Worm (Caenorhabditis elegans) whole organism, L1 larva: ENCODE results near the gene K10C2.12.

Experiments used
- C34B4.2 ChIP-seq: sonication (generic microtip); optimal IDR thresholded peaks from 2 replicates; lab custom pipeline; 2017; ENCODE audit warnings: mild to moderate bottlenecking, missing genetic modification characterization, missing compliant biosample characterization
- F16B12.6 ChIP-seq: fragments of 150-350 bp; optimal IDR thresholded peaks from 2 replicates; lab custom pipeline; 2014; ENCODE audit warnings: missing biosample characterization, missing genetic modification characterization
- Y116A8C.19 ChIP-seq: sonication (generic microtip); optimal IDR thresholded peaks from 2 replicates; lab custom pipeline; 2016; ENCODE audit warnings: missing compliant biosample characterization, missing genetic modification characterization, borderline replicate concordance
- ama-1 ChIP-seq: fragments of 150-350 bp; optimal IDR thresholded peaks from 2 replicates; lab custom pipeline; 2014
- blmp-1 ChIP-seq: fragments of 150-350 bp; optimal IDR thresholded peaks from 2 replicates; lab custom pipeline; 2014; ENCODE audit warnings: missing biosample characterization, missing genetic modification characterization
- ceh-63 ChIP-seq: fragments of 200-800 bp; sonication (Bioruptor generic); optimal IDR thresholded peaks from 2 replicates; lab custom pipeline; 2018; ENCODE audit warnings: mild to moderate bottlenecking, missing genetic modification characterization, missing compliant biosample characterization
- dsc-1 ChIP-seq: sonication (generic microtip); optimal IDR thresholded peaks from 2 replicates; lab custom pipeline; 2016; ENCODE audit warnings: mild to moderate bottlenecking, missing genetic modification characterization, missing compliant biosample characterization
- efl-1 ChIP-seq, 4 experiments: fragments of 150-350 bp; optimal IDR thresholded peaks in 3 of 4; peaks in 1 of 4; 1 replicate in 1 of 4; 2 replicates in 3 of 4; lab custom pipeline; 2014; ENCODE audit warnings: missing biosample characterization in 2 of 4, missing genetic modification characterization in 2 of 4, missing genetic modification reagents in 2 of 4
- elt-2 ChIP-seq: sonication (generic microtip); optimal IDR thresholded peaks from 2 replicates; lab custom pipeline; 2016; ENCODE audit warnings: missing genetic modification characterization, mild to moderate bottlenecking, inconsistent platforms, missing compliant biosample characterization, missing genetic modification reagents
- fkh-10 ChIP-seq: sonication (generic microtip); optimal IDR thresholded peaks from 2 replicates; lab custom pipeline; 2017; ENCODE audit warnings: missing biosample characterization, missing genetic modification reagents, missing genetic modification characterization
- fkh-4 ChIP-seq: sonication (generic microtip); optimal IDR thresholded peaks from 2 replicates; lab custom pipeline; 2016; ENCODE audit warnings: missing compliant biosample characterization, missing genetic modification characterization, borderline replicate concordance
- fos-1 ChIP-seq: fragments of 150-350 bp; optimal IDR thresholded peaks from 2 replicates; lab custom pipeline; 2014; ENCODE audit warnings: missing biosample characterization, missing genetic modification characterization
- grh-1 ChIP-seq: fragments of 200-800 bp; sonication (Bioruptor generic); IDR thresholded peaks from 2 replicates; pipeline ENCODE4 v1.3.6; 2022; ENCODE audit warnings: missing genetic modification reagents, missing genetic modification characterization, missing compliant biosample characterization
- hlh-17 ChIP-seq: fragments of 200-800 bp; sonication (Bioruptor generic); optimal IDR thresholded peaks from 2 replicates; lab custom pipeline; 2018; ENCODE audit warnings: missing genetic modification characterization, mild to moderate bottlenecking, missing compliant biosample characterization, moderate library complexity, borderline replicate concordance
- hlh-4 ChIP-seq: sonication (generic microtip); optimal IDR thresholded peaks from 2 replicates; lab custom pipeline; 2016; ENCODE audit warnings: mild to moderate bottlenecking, missing genetic modification characterization, missing compliant biosample characterization
- irx-1 ChIP-seq: sonication (generic microtip); optimal IDR thresholded peaks from 2 replicates; lab custom pipeline; 2016; ENCODE audit warnings: missing genetic modification characterization, missing compliant biosample characterization
- lin-14 ChIP-seq: fragments of 200-800 bp; sonication (Bioruptor generic); optimal IDR thresholded peaks from 2 replicates; lab custom pipeline; 2018; ENCODE audit warnings: mild to moderate bottlenecking, missing genetic modification characterization, moderate library complexity, missing compliant biosample characterization
- lin-15B ChIP-seq: fragments of 150-350 bp; sonication (generic microtip); optimal IDR thresholded peaks from 3 replicates; lab custom pipeline; 2014; ENCODE audit warnings: missing biosample characterization, missing genetic modification characterization
- lin-35 ChIP-seq, 2 experiments: fragments of 150-350 bp; optimal IDR thresholded peaks; 2 replicates each; lab custom pipeline; 2014; ENCODE audit warnings: missing biosample characterization in 2 of 2, missing genetic modification characterization in 2 of 2, missing genetic modification reagents in 2 of 2
- lir-3 ChIP-seq: sonication (generic microtip); optimal IDR thresholded peaks from 2 replicates; lab custom pipeline; 2016; ENCODE audit warnings: mild to moderate bottlenecking, missing genetic modification characterization, moderate library complexity, missing compliant biosample characterization; ENCODE audit not compliant: poor library complexity
- lsy-2 ChIP-seq, 2 experiments: fragments of 150-350 bp; optimal IDR thresholded peaks; 2 replicates each; lab custom pipeline; 2014; ENCODE audit warnings: missing biosample characterization in 2 of 2, missing genetic modification characterization in 2 of 2
- mdl-1 ChIP-seq, 2 experiments: fragments of 150-350 bp; optimal IDR thresholded peaks; 2 replicates each; lab custom pipeline; 2014 to 2017; ENCODE audit warnings: missing biosample characterization in 2 of 2, missing genetic modification characterization in 2 of 2, inconsistent platforms in 1 of 2
- mef-2 ChIP-seq: fragments of 150-350 bp; optimal IDR thresholded peaks from 2 replicates; lab custom pipeline; 2014; ENCODE audit warnings: missing biosample characterization, missing genetic modification characterization
- mep-1 ChIP-seq: fragments of 150-350 bp; optimal IDR thresholded peaks from 2 replicates; lab custom pipeline; 2014; ENCODE audit warnings: missing biosample characterization, missing genetic modification characterization
- nhr-84 ChIP-seq: sonication (generic microtip); optimal IDR thresholded peaks from 2 replicates; lab custom pipeline; 2017; ENCODE audit warnings: missing biosample characterization, missing genetic modification characterization
- nhr-90 ChIP-seq: sonication (generic microtip); optimal IDR thresholded peaks from 2 replicates; lab custom pipeline; 2016; ENCODE audit warnings: mild to moderate bottlenecking, missing genetic modification characterization, missing compliant biosample characterization; ENCODE audit not compliant: poor library complexity
- snu-23 ChIP-seq: sonication (generic microtip); optimal IDR thresholded peaks from 2 replicates; lab custom pipeline; 2016; ENCODE audit warnings: missing genetic modification characterization, missing compliant biosample characterization
- sox-4 ChIP-seq: sonication (generic microtip); optimal IDR thresholded peaks from 2 replicates; lab custom pipeline; 2016; ENCODE audit warnings: missing genetic modification characterization, missing compliant biosample characterization
- tlp-1 ChIP-seq: fragments of 150-350 bp; optimal IDR thresholded peaks from 2 replicates; lab custom pipeline; 2014; ENCODE audit warnings: missing biosample characterization, missing genetic modification characterization
- unc-130 ChIP-seq: fragments of 150-350 bp; optimal IDR thresholded peaks from 2 replicates; lab custom pipeline; 2017; ENCODE audit warnings: missing biosample characterization, missing genetic modification characterization, inconsistent platforms
- unc-86 ChIP-seq: sonication (generic microtip); optimal IDR thresholded peaks from 2 replicates; lab custom pipeline; 2016; ENCODE audit warnings: missing genetic modification characterization, missing compliant biosample characterization
- vab-15 ChIP-seq: sonication (generic microtip); optimal IDR thresholded peaks from 2 replicates; lab custom pipeline; 2017; ENCODE audit warnings: missing genotype, mild to moderate bottlenecking, missing genetic modification characterization, missing compliant biosample characterization
- xbp-1 ChIP-seq: sonication (generic microtip); optimal IDR thresholded peaks from 2 replicates; lab custom pipeline; 2016; ENCODE audit warnings: missing genetic modification characterization, missing compliant biosample characterization
- ztf-4 ChIP-seq: fragments of 150-350 bp; optimal IDR thresholded peaks from 2 replicates; lab custom pipeline; 2014; ENCODE audit warnings: missing biosample characterization, missing genetic modification characterization

K10C2.12 gene

DNA sequence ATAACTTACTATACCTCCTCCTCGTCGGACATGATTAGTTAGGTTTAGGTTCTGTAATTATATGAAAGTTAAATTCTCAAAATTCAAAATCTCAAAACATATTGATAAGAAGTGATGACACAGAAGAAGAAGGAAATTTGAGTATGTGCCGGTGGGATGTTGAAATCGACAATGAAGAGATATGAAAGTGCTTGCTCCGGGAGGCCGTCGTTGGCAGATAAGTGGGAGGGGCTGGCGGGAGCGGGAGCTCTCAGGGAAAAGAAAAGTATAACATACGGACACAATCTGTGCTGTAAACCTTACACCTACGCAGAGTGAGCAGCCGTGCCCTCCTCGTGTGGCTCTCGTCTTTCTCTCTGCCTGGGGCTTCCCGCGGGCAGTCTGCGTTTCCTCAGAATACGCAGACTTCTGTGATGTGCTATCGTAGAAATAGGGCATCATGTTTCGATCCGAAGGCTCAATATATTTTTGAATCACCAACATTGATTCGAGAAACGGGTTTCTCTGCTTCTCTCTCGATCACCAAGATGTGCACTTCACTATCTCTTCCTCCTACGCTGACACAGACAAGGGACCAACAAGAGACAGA, 10.3 kb downstream of the K10C2.12 start, which contains the start of gene mup-2 (continued):
- TF ChIP-seq mdl-1 (tag; optimal IDR thresholded peaks at IDR 0.05; lab: Kevin White, UChicago) (peak in 1 of 2 experiments; percentile 20), vab-15 (tag; lab: Kevin White, UChicago) (no peak), blmp-1 (tag; lab: Kevin White, UChicago) (no peak), lin-35 (GFP tag; optimal IDR thresholded peaks at IDR 0.05; lab: Kevin White, UChicago) (no peak), lsy-2 (tag; optimal IDR thresholded peaks at IDR 0.05; lab: Kevin White, UChicago) (peak; percentile 22 to 60), snu-23 (GFP tag; lab: Kevin White, UChicago) (peak; percentile 61)
- TF ChIP-seq, all 84 proteins: peak for 23

- TF ChIP-seq tlp-1 (tag; lab: Kevin White, UChicago), result no peak
Observed at ce11 chrX:6408713-6409112, 11.9 kb downstream of the K10C2.12 start.

DNA sequence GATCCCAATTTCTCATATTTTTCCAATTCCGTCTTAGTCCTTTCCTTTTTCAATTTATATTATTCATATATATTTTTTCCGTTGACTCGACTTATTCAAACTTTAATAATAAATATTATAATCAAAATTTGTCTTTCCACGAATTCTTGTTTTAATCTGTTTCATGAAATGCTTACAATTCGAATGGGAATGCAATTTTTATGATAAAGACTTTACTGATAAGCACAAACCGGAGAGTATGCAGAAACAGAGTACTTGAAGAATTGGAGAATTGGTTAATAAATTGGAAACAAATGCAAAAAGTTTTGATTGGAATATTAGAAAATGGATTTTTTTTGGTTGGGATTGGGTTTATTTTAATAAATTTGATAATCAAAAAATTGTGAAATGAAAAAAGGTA, 12.3 kb downstream of the K10C2.12 start:
- no peak for TF ChIP-seq unc-86 (tag; lab: Kevin White, UChicago)
- TF ChIP-seq elt-2 (tag; lab: Kevin White, UChicago), result peak; percentile 82
- peak; percentile 30 for TF ChIP-seq lin-14

DNA sequence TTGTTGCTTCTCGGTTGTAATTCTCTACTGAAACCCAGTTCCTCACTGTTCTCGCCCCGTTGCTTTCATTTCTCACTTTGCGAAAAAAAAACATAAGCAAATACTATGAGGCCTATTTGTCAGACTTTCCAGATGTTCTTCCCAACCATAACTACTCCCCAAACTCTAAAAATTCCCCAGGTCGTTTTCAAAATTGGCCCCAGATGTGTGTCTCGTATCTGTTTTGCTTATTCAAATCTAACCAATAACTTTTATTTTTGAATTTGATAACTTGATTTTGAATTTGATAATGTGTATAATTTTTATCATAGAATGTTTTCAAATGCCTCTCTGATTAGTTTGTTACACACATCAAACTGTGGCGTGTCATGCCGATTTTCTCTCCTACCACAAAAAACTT, 12.8 kb downstream of the K10C2.12 start:
- TF ChIP-seq grh-1 (GFP tag; lab: Robert Waterston, UW), result no peak
- no peak for TF ChIP-seq F16B12.6 (tag; lab: Kevin White, UChicago)
- TF ChIP-seq dsc-1 (tag; lab: Kevin White, UChicago), result peak; percentile 81
- no peak for TF ChIP-seq efl-1 (optimal IDR thresholded peaks at IDR 0.05; lab: Kevin White, UChicago)
- peak in 1 of 2 experiments; percentile 70 for TF ChIP-seq efl-1 (GFP tag; optimal IDR thresholded peaks at IDR 0.05 in 1 of 2; lab: Kevin White, UChicago)
- TF ChIP-seq fkh-4 (tag; lab: Kevin White, UChicago), result peak; percentile 65
- no peak for TF ChIP-seq nhr-84
- no peak for TF ChIP-seq hlh-4 (tag; lab: Kevin White, UChicago)
- TF ChIP-seq ztf-4 (tag; lab: Kevin White, UChicago), result no peak
- no peak for TF ChIP-seq xbp-1 (tag; lab: Kevin White, UChicago)
- TF ChIP-seq C34B4.2 (tag; lab: Kevin White, UChicago), result no peak
- TF ChIP-seq fkh-10 (GFP tag; lab: Kevin White, UChicago), result no peak

- no peak for TF ChIP-seq mef-2
- TF ChIP-seq fos-1 (tag; lab: Kevin White, UChicago), result no peak
- TF ChIP-seq nhr-84, result no peak
- TF ChIP-seq mep-1, result no peak
- TF ChIP-seq hlh-17 (GFP tag; lab: Kevin White, UChicago), result no peak
- TF ChIP-seq unc-86 (tag; lab: Kevin White, UChicago), result no peak
- TF ChIP-seq lin-15B (tag; lab: Kevin White, UChicago), result no peak
- TF ChIP-seq irx-1, result no peak
- no peak for TF ChIP-seq hlh-4 (tag; lab: Kevin White, UChicago)
- TF ChIP-seq lir-3 (tag; lab: Kevin White, UChicago), result no peak
- TF ChIP-seq F16B12.6 (tag; lab: Kevin White, UChicago), result no peak
- TF ChIP-seq vab-15 (tag; lab: Kevin White, UChicago), result no peak
- no peak for TF ChIP-seq lsy-2 (tag; optimal IDR thresholded peaks at IDR 0.05; lab: Kevin White, UChicago)
- no peak for TF ChIP-seq snu-23 (GFP tag; lab: Kevin White, UChicago)
- no peak for TF ChIP-seq Y116A8C.19 (tag; lab: Kevin White, UChicago)
Observed at ce11 chrX:6405905-6406304, 14.7 kb downstream of the K10C2.12 start.

ce11 chrX:6403122-6403521, 17.5 kb downstream of the K10C2.12 start, which contains the start of gene glt-4:
glt-4 (plus strand) TSS chrX:6403422.
- TF ChIP-seq sox-4 (no peak), nhr-84 (no peak), Y116A8C.19 (tag; lab: Kevin White, UChicago) (no peak), elt-2 (tag; lab: Kevin White, UChicago) (no peak), ztf-4 (tag; lab: Kevin White, UChicago) (no peak), ama-1 (lab: Kevin White, UChicago) (no peak), nhr-90 (tag; lab: Kevin White, UChicago) (no peak), irx-1 (no peak), unc-130 (no peak), lin-35 (GFP tag; optimal IDR thresholded peaks at IDR 0.05; lab: Kevin White, UChicago) (no peak), ceh-63 (no peak), mdl-1 (tag; optimal IDR thresholded peaks at IDR 0.05; lab: Kevin White, UChicago) (no peak)
